Fruit fly (Drosophila melanogaster) whole organism, embryonic: ENCODE data around the gene awd.
A peak's percentile ranks its signal among the peaks of the same experiment; 100 is the strongest.

Source experiments
- BEAF-32 ChIP-seq: fragments of 200-800 bp; sonication (Bioruptor generic); optimal IDR thresholded peaks from 3 replicates; lab custom pipeline; 2017; ENCODE audit warnings: missing biosample characterization, missing genetic modification characterization, mild to moderate bottlenecking, moderate library complexity, missing genetic modification reagents
- CG10267 ChIP-seq: fragments of 200-800 bp; sonication (Bioruptor generic); optimal IDR thresholded peaks from 2 replicates; lab custom pipeline; 2018; ENCODE audit warnings: missing biosample characterization, mild to moderate bottlenecking, missing genetic modification characterization, moderate library complexity
- CG12659 ChIP-seq: fragments of 200-800 bp; sonication (Bioruptor generic); optimal IDR thresholded peaks from 3 replicates; lab custom pipeline; 2017; ENCODE audit warnings: mild to moderate bottlenecking, missing biosample characterization, missing genetic modification reagents, missing genetic modification characterization
- CG13123 ChIP-seq: fragments of 200-800 bp; sonication (Bioruptor generic); optimal IDR thresholded peaks from 2 replicates; lab custom pipeline; 2016; ENCODE audit warnings: missing biosample characterization, missing genetic modification characterization
- CG13624 ChIP-seq: fragments of 200-800 bp; sonication (Bioruptor generic); optimal IDR thresholded peaks from 2 replicates; lab custom pipeline; 2016; ENCODE audit warnings: missing biosample characterization, missing genetic modification characterization
- CG1603 ChIP-seq: fragments of 200-800 bp; sonication (Bioruptor generic); optimal IDR thresholded peaks from 2 replicates; lab custom pipeline; 2019; ENCODE audit warnings: missing biosample characterization, mild to moderate bottlenecking, missing genetic modification characterization, moderate library complexity
- CG16813 ChIP-seq: fragments of 200-800 bp; sonication (Bioruptor generic); IDR thresholded peaks from 3 replicates; pipeline ENCODE4 v1.3.6; 2022; ENCODE audit warnings: missing biosample characterization, missing genetic modification characterization; ENCODE audit not compliant: partially characterized antibody
- CG18619 ChIP-seq: fragments of 200-800 bp; sonication (Bioruptor generic); optimal IDR thresholded peaks from 3 replicates; lab custom pipeline; 2017; ENCODE audit warnings: missing biosample characterization, mild to moderate bottlenecking, missing genetic modification characterization
- CG2712 ChIP-seq: fragments of 200-800 bp; optimal IDR thresholded peaks from 3 replicates; lab custom pipeline; 2019; ENCODE audit warnings: missing biosample characterization, mild to moderate bottlenecking, missing genetic modification characterization, moderate library complexity
- CG3163 ChIP-seq: fragments of 200-800 bp; sonication (Bioruptor generic); optimal IDR thresholded peaks from 3 replicates; lab custom pipeline; 2016; ENCODE audit warnings: missing biosample characterization, missing genetic modification characterization
- CG33213 ChIP-seq: fragments of 200-800 bp; sonication (Bioruptor generic); optimal IDR thresholded peaks from 3 replicates; lab custom pipeline; 2016; ENCODE audit warnings: missing biosample characterization, missing genetic modification characterization
- CG34422 ChIP-seq: fragments of 200-800 bp; sonication (Bioruptor generic); IDR thresholded peaks from 3 replicates; pipeline ENCODE4 v1.3.6; 2022; ENCODE audit warnings: missing biosample characterization, missing genetic modification characterization
- CG8924 ChIP-seq: fragments of 200-800 bp; optimal IDR thresholded peaks from 3 replicates; lab custom pipeline; 2019; ENCODE audit warnings: missing biosample characterization, mild to moderate bottlenecking, missing genetic modification characterization, moderate library complexity
- CG9215 ChIP-seq: fragments of 200-800 bp; sonication (Bioruptor generic); IDR thresholded peaks from 2 replicates; pipeline ENCODE4 v1.3.6; 2022; ENCODE audit warnings: missing biosample characterization, missing genetic modification characterization
- CG9797 ChIP-seq: fragments of 200-800 bp; sonication (Bioruptor generic); optimal IDR thresholded peaks from 3 replicates; lab custom pipeline; 2018; ENCODE audit warnings: missing biosample characterization, mild to moderate bottlenecking, missing genetic modification characterization
- Dp ChIP-seq: fragments of 200-800 bp; sonication (Bioruptor generic); optimal IDR thresholded peaks from 2 replicates; lab custom pipeline; 2018; ENCODE audit warnings: missing biosample characterization, mild to moderate bottlenecking, missing genetic modification characterization, moderate library complexity
- ERR ChIP-seq: fragments of 200-800 bp; sonication (Bioruptor generic); optimal IDR thresholded peaks from 2 replicates; lab custom pipeline; 2016; ENCODE audit warnings: missing biosample characterization, missing genetic modification characterization
- H15 ChIP-seq: fragments of 200-800 bp; sonication (Bioruptor generic); IDR thresholded peaks from 3 replicates; pipeline ENCODE4 v1.3.6; 2022; ENCODE audit warnings: missing biosample characterization, missing genetic modification characterization
- HHEX ChIP-seq: fragments of 200-800 bp; sonication (Bioruptor generic); optimal IDR thresholded peaks from 3 replicates; lab custom pipeline; 2017; ENCODE audit warnings: missing biosample characterization, mild to moderate bottlenecking, missing genetic modification characterization, missing genetic modification reagents
- HmgD ChIP-seq: fragments of 200-800 bp; sonication (Bioruptor generic); optimal IDR thresholded peaks from 3 replicates; lab custom pipeline; 2016; ENCODE audit warnings: missing biosample characterization, missing genetic modification characterization
- HmgZ ChIP-seq: fragments of 200-800 bp; sonication (Bioruptor generic); optimal IDR thresholded peaks from 2 replicates; lab custom pipeline; 2018; ENCODE audit warnings: missing biosample characterization, mild to moderate bottlenecking, missing genetic modification characterization
- MESR4 ChIP-seq: fragments of 200-800 bp; sonication (Bioruptor generic); optimal IDR thresholded peaks from 2 replicates; lab custom pipeline; 2018; ENCODE audit warnings: missing biosample characterization, mild to moderate bottlenecking, missing genetic modification characterization, moderate library complexity
- Max ChIP-seq: fragments of 200-800 bp; sonication (Bioruptor generic); optimal IDR thresholded peaks from 2 replicates; lab custom pipeline; 2016; ENCODE audit warnings: missing biosample characterization, mild to moderate bottlenecking, missing genetic modification characterization
- NFAT ChIP-seq: fragments of 200-800 bp; sonication (Bioruptor generic); IDR thresholded peaks from 2 replicates; pipeline ENCODE4 v1.3.6; 2022; ENCODE audit warnings: missing biosample characterization, missing genetic modification characterization
- Scr ChIP-seq: fragments of 200-800 bp; sonication (Bioruptor generic); IDR thresholded peaks from 2 replicates; pipeline ENCODE4 v1.3.6; 2022; ENCODE audit warnings: missing biosample characterization, missing genetic modification characterization; ENCODE audit not compliant: partially characterized antibody
- Sin3A ChIP-seq: fragments of >200 bp; optimal IDR thresholded peaks from 2 replicates; lab custom pipeline; 2018
- TFAM ChIP-seq: fragments of 200-800 bp; sonication (Bioruptor generic); optimal IDR thresholded peaks from 2 replicates; lab custom pipeline; 2017; ENCODE audit warnings: missing biosample characterization, missing genetic modification characterization, inconsistent platforms
- YL-1 ChIP-seq: fragments of 200-800 bp; sonication (Bioruptor generic); optimal IDR thresholded peaks from 3 replicates; lab custom pipeline; 2017; ENCODE audit warnings: missing biosample characterization, mild to moderate bottlenecking, missing genetic modification characterization
- amos ChIP-seq: fragments of 200-800 bp; sonication (Bioruptor generic); IDR thresholded peaks from 2 replicates; pipeline ENCODE4 v1.3.6; 2022; ENCODE audit warnings: missing biosample characterization, missing genetic modification characterization; ENCODE audit not compliant: partially characterized antibody
- bigmax ChIP-seq: fragments of 200-800 bp; sonication (Bioruptor generic); optimal IDR thresholded peaks from 2 replicates; lab custom pipeline; 2018; ENCODE audit warnings: missing biosample characterization, mild to moderate bottlenecking, missing genetic modification characterization
- crp ChIP-seq, 2 experiments: fragments of 200-800 bp; sonication (Bioruptor generic); optimal IDR thresholded peaks; 2 replicates in 1 of 2; 3 replicates in 1 of 2; lab custom pipeline; 2017; ENCODE audit warnings: missing biosample characterization in 2 of 2, missing genetic modification characterization in 2 of 2, mild to moderate bottlenecking in 1 of 2, moderate library complexity in 1 of 2
- dpn ChIP-seq, 2 experiments: fragments of 200-800 bp; sonication (Bioruptor generic); optimal IDR thresholded peaks; 3 replicates each; lab custom pipeline; 2016; ENCODE audit warnings: missing biosample characterization in 2 of 2, missing genetic modification characterization in 2 of 2
- ftz-f1 ChIP-seq: fragments of 200-800 bp; sonication (Bioruptor generic); optimal IDR thresholded peaks from 2 replicates; lab custom pipeline; 2016; ENCODE audit warnings: missing biosample characterization, missing genetic modification characterization
- fu2 ChIP-seq: fragments of 200-800 bp; sonication (Bioruptor generic); optimal IDR thresholded peaks from 2 replicates; lab custom pipeline; 2016; ENCODE audit warnings: missing biosample characterization, missing genetic modification characterization
- gfzf ChIP-seq: fragments of 200-800 bp; sonication (Bioruptor generic); optimal IDR thresholded peaks from 2 replicates; lab custom pipeline; 2016; ENCODE audit warnings: missing biosample characterization, mild to moderate bottlenecking, missing genetic modification characterization, moderate library complexity
- grau ChIP-seq: fragments of 200-800 bp; optimal IDR thresholded peaks from 3 replicates; lab custom pipeline; 2019; ENCODE audit warnings: missing biosample characterization, mild to moderate bottlenecking, missing genetic modification characterization, moderate library complexity
- gro ChIP-seq: fragments of 200-800 bp; sonication (Bioruptor generic); optimal IDR thresholded peaks from 2 replicates; lab custom pipeline; 2016; ENCODE audit warnings: missing biosample characterization, missing genetic modification characterization
- hbn ChIP-seq: fragments of 200-800 bp; sonication (Bioruptor generic); IDR thresholded peaks from 2 replicates; pipeline ENCODE4 v1.3.6; 2022; ENCODE audit warnings: missing biosample characterization, missing genetic modification characterization; ENCODE audit not compliant: partially characterized antibody
- knrl ChIP-seq: fragments of 200-800 bp; sonication (Bioruptor generic); IDR thresholded peaks from 3 replicates; pipeline ENCODE4 v1.3.6; 2022; ENCODE audit warnings: missing biosample characterization, missing genetic modification characterization; ENCODE audit not compliant: partially characterized antibody
- lov ChIP-seq, 2 experiments: fragments of 200-800 bp in 1 of 2; fragments of >200 bp in 1 of 2; sonication (Bioruptor generic) in 1 of 2; IDR thresholded peaks in 1 of 2; optimal IDR thresholded peaks in 1 of 2; 2 replicates in 1 of 2; 3 replicates in 1 of 2; pipeline versions ENCODE4 v1.3.6 to Lab custom; 2017 to 2022; ENCODE audit warnings: missing biosample characterization in 1 of 2, missing genetic modification characterization in 1 of 2
- onecut ChIP-seq: fragments of 200-800 bp; sonication (Bioruptor generic); IDR thresholded peaks from 2 replicates; pipeline ENCODE4 v1.3.6; 2022; ENCODE audit warnings: missing biosample characterization, missing genetic modification characterization
- pum ChIP-seq: fragments of 200-800 bp; sonication (Bioruptor generic); optimal IDR thresholded peaks from 2 replicates; lab custom pipeline; 2016; ENCODE audit warnings: missing biosample characterization, missing genetic modification characterization
- pzg ChIP-seq: fragments of 200-800 bp; sonication (Bioruptor generic); optimal IDR thresholded peaks from 3 replicates; lab custom pipeline; 2018; ENCODE audit warnings: missing biosample characterization, mild to moderate bottlenecking, missing genetic modification characterization, moderate library complexity
- rib ChIP-seq: fragments of 200-800 bp; sonication (Bioruptor generic); IDR thresholded peaks from 2 replicates; pipeline ENCODE4 v1.3.6; 2022; ENCODE audit warnings: missing biosample characterization, missing genetic modification characterization
- row ChIP-seq: fragments of 200-800 bp; sonication (Bioruptor generic); IDR thresholded peaks from 3 replicates; pipeline ENCODE4 v1.3.6; 2022; ENCODE audit warnings: missing biosample characterization, missing genetic modification characterization
- scrt ChIP-seq: fragments of 200-800 bp; sonication (Bioruptor generic); optimal IDR thresholded peaks from 2 replicates; lab custom pipeline; 2018; ENCODE audit warnings: missing biosample characterization, mild to moderate bottlenecking, missing genetic modification characterization, moderate library complexity
- sens ChIP-seq: fragments of 200-800 bp; sonication (Bioruptor generic); peaks from one replicate; lab custom pipeline; 2016; ENCODE audit warnings: missing biosample characterization, missing genetic modification characterization
- sisA ChIP-seq: fragments of 200-800 bp; sonication (Bioruptor generic); IDR thresholded peaks from 2 replicates; pipeline ENCODE4 v1.3.6; 2022; ENCODE audit warnings: missing biosample characterization, missing genetic modification characterization
- unc-4 ChIP-seq: fragments of 200-800 bp; sonication (Bioruptor generic); IDR thresholded peaks from 2 replicates; pipeline ENCODE4 v1.3.6; 2022; ENCODE audit warnings: missing biosample characterization, missing genetic modification characterization; ENCODE audit not compliant: partially characterized antibody

The awd gene

dm6 chr3R:31745629-31746081, at the start of gene awd (continued):
- peak; percentile 75 for TF ChIP-seq CG12659
- TF ChIP-seq crp (GFP tag; optimal IDR thresholded peaks at IDR 0.05; lab: Kevin White, UChicago): peak in 1 of 2 experiments; percentile 28
- TF ChIP-seq HHEX (GFP tag; lab: Kevin White, UChicago): no peak
- peak; percentile 35; the same call in 1 of the 3 replicates for TF ChIP-seq CG16813 (GFP tag; lab: Robert Waterston, UW)
- peak; percentile 64; the same call in 1 of the 3 replicates for TF ChIP-seq CG34422 (GFP tag; lab: Robert Waterston, UW)
- TF ChIP-seq onecut: peak; percentile 75
- peak; percentile 30 for TF ChIP-seq CG10267 (tag; lab: Kevin White, UChicago)
- no peak for TF ChIP-seq CG9215 (GFP tag; lab: Robert Waterston, UW)
- 0 out of 2 replicates have a peak, but pooled peaks have one; percentile 10 for TF ChIP-seq Scr (GFP tag; lab: Robert Waterston, UW)
- peak; percentile 48 for TF ChIP-seq Max
- TF ChIP-seq CG13123 (GFP tag; lab: Kevin White, UChicago): no peak
- peak; percentile 33 for TF ChIP-seq sens (GFP tag; lab: Kevin White, UChicago)
- TF ChIP-seq pzg (GFP tag; lab: Kevin White, UChicago): peak; percentile 81
- peak; percentile 60 for TF ChIP-seq CG1603 (tag; lab: Kevin White, UChicago)
- 0 out of 2 replicates have a peak, but pooled peaks have one; percentile 18 for TF ChIP-seq unc-4 (GFP tag; lab: Robert Waterston, UW)
- peak; percentile 5 for TF ChIP-seq CG33213 (GFP tag; lab: Kevin White, UChicago)
- TF ChIP-seq CG3163 (GFP tag; lab: Kevin White, UChicago): peak; percentile 5
- no peak for TF ChIP-seq fu2
- peak; percentile 43 for TF ChIP-seq BEAF-32 (GFP tag; lab: Kevin White, UChicago)
- no peak for TF ChIP-seq TFAM (GFP tag; lab: Kevin White, UChicago)
- TF ChIP-seq hbn (GFP tag; lab: Robert Waterston, UW): 0 out of 2 replicates have a peak, but pooled peaks have one; percentile 18
- TF ChIP-seq rib (GFP tag; lab: Robert Waterston, UW): peak; percentile 90
- TF ChIP-seq MESR4 (GFP tag; lab: Kevin White, UChicago): peak; percentile 89
- TF ChIP-seq grau (tag; lab: Kevin White, UChicago): peak; percentile 11
- no peak for TF ChIP-seq gro (GFP tag; lab: Kevin White, UChicago)
- no peak for TF ChIP-seq sisA
- no peak for TF ChIP-seq CG13624 (GFP tag; lab: Kevin White, UChicago)
- TF ChIP-seq H15 (GFP tag; lab: Robert Waterston, UW): no peak
- peak; percentile 16 for TF ChIP-seq scrt (GFP tag; lab: Kevin White, UChicago)
- peak; percentile 24; the same call in 1 of the 3 replicates for TF ChIP-seq row (GFP tag; lab: Robert Waterston, UW)
- TF ChIP-seq bigmax: peak; percentile 95
- TF ChIP-seq amos (GFP tag; lab: Robert Waterston, UW): peak; percentile 25; the same call in 1 of the 2 replicates
- TF ChIP-seq pum (GFP tag; lab: Kevin White, UChicago): no peak
- TF ChIP-seq CG2712 (tag; lab: Kevin White, UChicago): peak; percentile 12
- TF ChIP-seq Sin3A: peak; percentile 20
- peak; percentile 14; the same call in 1 of the 2 replicates for TF ChIP-seq NFAT
- peak; percentile 94 for TF ChIP-seq gfzf (GFP tag; lab: Kevin White, UChicago)
- TF ChIP-seq knrl (GFP tag; lab: Robert Waterston, UW): 0 out of 3 replicates have a peak, but pooled peaks have one; percentile 18
- no peak for TF ChIP-seq HmgD (GFP tag; lab: Kevin White, UChicago)
- peak; percentile 59 for TF ChIP-seq YL-1 (GFP tag; lab: Kevin White, UChicago)
- TF ChIP-seq ftz-f1 (GFP tag; lab: Kevin White, UChicago): peak; percentile 64
- peak in 1 of 2 experiments; percentile 1 for TF ChIP-seq dpn (GFP tag; optimal IDR thresholded peaks at IDR 0.05; lab: Kevin White, UChicago)
- TF ChIP-seq HmgZ (tag; lab: Kevin White, UChicago): peak; percentile 50
- TF ChIP-seq CG9797 (GFP tag; lab: Kevin White, UChicago): peak; percentile 88
- TF ChIP-seq CG8924: peak; percentile 49
- TF ChIP-seq Dp (GFP tag; lab: Kevin White, UChicago): peak; percentile 68
- peak; percentile 20 for TF ChIP-seq ERR (GFP tag; lab: Kevin White, UChicago)
- TF ChIP-seq CG18619 (GFP tag; lab: Kevin White, UChicago): no peak
- TF ChIP-seq lov (optimal IDR thresholded peaks at IDR 0.05; lab: Kevin White, UChicago): no peak
- peak; percentile 28; the same call in 1 of the 3 replicates for TF ChIP-seq lov (GFP tag; IDR thresholded peaks at IDR 0.05; lab: Robert Waterston, UW)
